Fruit fly (Drosophila melanogaster) whole organism, adult: ENCODE data around the gene CG46059.

Experiments
- CG12768 ChIP-seq: fragments of 200-800 bp; sonication (Bioruptor generic); optimal IDR thresholded peaks from 2 replicates; lab custom pipeline; 2017; ENCODE audit warnings: missing biosample characterization, missing genetic modification characterization, mild to moderate bottlenecking, moderate library complexity, missing genetic modification reagents
- CG33017 ChIP-seq: fragments of 200-800 bp; sonication (Bioruptor generic); optimal IDR thresholded peaks from 2 replicates; lab custom pipeline; 2018; ENCODE audit warnings: missing biosample characterization, mild to moderate bottlenecking, missing genetic modification characterization, moderate library complexity
- CG5204 ChIP-seq: fragments of 200-800 bp; sonication (Bioruptor generic); optimal IDR thresholded peaks from 2 replicates; lab custom pipeline; 2016; ENCODE audit warnings: missing biosample characterization, missing genetic modification characterization
- Crg-1 ChIP-seq: fragments of 200-800 bp; sonication (Bioruptor generic); optimal IDR thresholded peaks from 2 replicates; lab custom pipeline; 2016; ENCODE audit warnings: missing biosample characterization, missing genetic modification characterization
- toe ChIP-seq: fragments of 200-800 bp; sonication (Bioruptor generic); optimal IDR thresholded peaks from 2 replicates; lab custom pipeline; 2016; ENCODE audit warnings: missing biosample characterization, missing genetic modification characterization

- TF ChIP-seq CG33017 (tag; lab: Kevin White, UChicago) (no peak), toe (GFP tag; lab: Kevin White, UChicago) (no peak), CG5204 (GFP tag; lab: Kevin White, UChicago) (no peak), CG12768 (GFP tag; lab: Kevin White, UChicago) (no peak), Crg-1 (GFP tag; lab: Kevin White, UChicago) (no peak)
Observed at dm6 chr2L:19134366-19134689, 49.3 kb downstream of the CG46059 start.
